Fruit fly (Drosophila melanogaster): ENCODE measurements around the gene CG31517.
A peak's percentile ranks its signal among the peaks of the same experiment; 100 is the strongest.

dm6 chr3R:13964513-13964975 lies 16.3 kb downstream of the CG31517 start, which contains the start of gene Orc2:
- TF ChIP-seq Hr78 (GFP tag; optimal IDR thresholded peaks at IDR 0.05) (no peak), dl (GFP tag; optimal IDR thresholded peaks at IDR 0.05; ENCODE audit: insufficient read depth in 1 of 2, partially characterized antibody in 2 of 2) (no peak), Myc (optimal IDR thresholded peaks at IDR 0.05) (peak; percentile 85), CG9705 (GFP tag; optimal IDR thresholded peaks at IDR 0.05) (no peak), Rel (GFP tag; optimal IDR thresholded peaks at IDR 0.05) (no peak), Rel (tag; optimal IDR thresholded peaks at IDR 0.05) (peak; percentile 20), Dfd (GFP tag; optimal IDR thresholded peaks at IDR 0.05) (no peak), lola (GFP tag; optimal IDR thresholded peaks at IDR 0.05) (no peak), h (GFP tag; optimal IDR thresholded peaks at IDR 0.05) (no peak), Dif (GFP tag; optimal IDR thresholded peaks at IDR 0.05; ENCODE audit: partially characterized antibody) (peak; percentile 75), usp (GFP tag; optimal IDR thresholded peaks at IDR 0.05) (no peak), br (GFP tag; optimal IDR thresholded peaks at IDR 0.05) (no peak), Abd-B (GFP tag; optimal IDR thresholded peaks at IDR 0.05) (no peak), Vsx2 (GFP tag; optimal IDR thresholded peaks at IDR 0.05; ENCODE audit: partially characterized antibody) (no peak)
